Worm (Caenorhabditis elegans) whole organism, L4/young adult: Measurements from ENCODE around the gene aakg-4.

ENCODE experiments used
- dao-5 ChIP-seq: sonication (generic microtip); optimal IDR thresholded peaks from 2 replicates; lab custom pipeline; 2016; ENCODE audit warnings: missing genotype, missing genetic modification characterization, moderate library complexity, missing compliant biosample characterization
- him-1 ChIP-seq: sonication (generic microtip); optimal IDR thresholded peaks from 2 replicates; lab custom pipeline; 2016; ENCODE audit warnings: missing genotype, missing genetic modification reagents, missing genetic modification characterization, missing compliant biosample characterization

DNA sequence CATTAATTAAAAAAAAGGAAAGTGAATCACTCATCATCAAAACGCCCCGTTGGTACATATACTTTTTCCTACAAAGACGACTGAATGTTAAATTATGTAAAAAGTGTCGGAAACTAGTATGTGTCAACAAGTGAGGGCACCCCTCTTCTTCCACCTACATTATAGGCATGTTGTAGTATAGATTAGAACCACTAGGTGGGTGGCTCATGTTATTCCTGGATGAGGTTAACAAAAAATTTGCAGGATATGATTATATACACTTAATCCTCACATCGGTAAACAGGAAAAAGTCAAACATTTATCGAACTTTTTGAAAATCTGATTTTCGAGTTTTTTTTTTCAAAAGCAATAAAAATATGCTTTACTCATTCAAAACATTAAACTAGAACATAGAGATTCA is 43.1 kb downstream of the aakg-4 start:
- TF ChIP-seq him-1 (tag; lab: Kevin White, UChicago) (no peak), dao-5 (tag; lab: Kevin White, UChicago) (no peak)
